Worm (Caenorhabditis elegans): Measurements from ENCODE around the gene C24H12.8.

- TF ChIP-seq ceh-82 (tag; optimal IDR thresholded peaks at IDR 0.05), result no peak
- TF ChIP-seq nhr-237 (tag; optimal IDR thresholded peaks at IDR 0.05), result no peak
- no peak for TF ChIP-seq unc-62 (GFP tag; optimal IDR thresholded peaks at IDR 0.05)
- TF ChIP-seq R02D3.7 (tag; optimal IDR thresholded peaks at IDR 0.05), result no peak
- TF ChIP-seq nhr-23 (tag; optimal IDR thresholded peaks at IDR 0.05), result no peak
- no peak for TF ChIP-seq nhr-129 (tag; optimal IDR thresholded peaks at IDR 0.05)
- no peak for TF ChIP-seq sma-3 (GFP tag; optimal IDR thresholded peaks at IDR 0.05)
- TF ChIP-seq nhr-25 (tag; optimal IDR thresholded peaks at IDR 0.05), result no peak
- no peak for TF ChIP-seq F13H6.1 (tag; optimal IDR thresholded peaks at IDR 0.05)
- TF ChIP-seq lin-39 (tag; optimal IDR thresholded peaks at IDR 0.05), result no peak
Observed at ce11 chrII:385258-385657, 37.7 kb downstream of the C24H12.8 start, which contains the start of gene C03H5.5.

Measured in whole organism, L2 larva.